Worm (Caenorhabditis elegans) whole organism, young adult: ENCODE results near the gene ctg-2.

Experiments used
- B0261.1 ChIP-seq: sonication (generic microtip); optimal IDR thresholded peaks from 2 replicates; lab custom pipeline; 2016; ENCODE audit warnings: mild to moderate bottlenecking, missing genetic modification characterization, moderate library complexity, missing compliant biosample characterization
- C06A6.2 ChIP-seq: fragments of 200-800 bp; sonication (Bioruptor generic); conservative IDR thresholded peaks from 2 replicates; pipeline ENCODE4 v1.3.6; 2022; ENCODE audit warnings: missing genetic modification characterization, missing compliant biosample characterization
- C17E4.6 ChIP-seq: fragments of 200-800 bp; sonication (Bioruptor generic); IDR thresholded peaks from 2 replicates; pipeline ENCODE4 v1.3.6; 2022; ENCODE audit warnings: missing genetic modification reagents, missing genetic modification characterization, missing compliant biosample characterization
- F57C9.4 ChIP-seq: sonication (generic microtip); optimal IDR thresholded peaks from 2 replicates; lab custom pipeline; 2017; ENCODE audit warnings: mild to moderate bottlenecking, missing genetic modification characterization, missing compliant biosample characterization
- K12H6.12 ChIP-seq: fragments of 200-800 bp; sonication (Bioruptor generic); optimal IDR thresholded peaks from 2 replicates; lab custom pipeline; 2018; ENCODE audit warnings: mild to moderate bottlenecking, missing genetic modification characterization, missing compliant biosample characterization
- Y79H2A.3 ChIP-seq: fragments of 200-800 bp; sonication (Bioruptor generic); conservative IDR thresholded peaks from 2 replicates; pipeline ENCODE4 v1.3.6; 2022; ENCODE audit warnings: missing genetic modification reagents, missing genetic modification characterization, missing compliant biosample characterization
- ama-1 ChIP-seq, 3 experiments: fragments of 150-350 bp in 1 of 3; sonication (generic microtip) in 2 of 3; optimal IDR thresholded peaks; 2 replicates each; lab custom pipeline; 2014 to 2018; ENCODE audit warnings: missing biosample characterization in 2 of 3, missing genetic modification characterization in 2 of 3, missing genetic modification reagents in 2 of 3
- athp-1 ChIP-seq: sonication (generic microtip); optimal IDR thresholded peaks from 2 replicates; lab custom pipeline; 2017; ENCODE audit warnings: mild to moderate bottlenecking, missing genetic modification characterization, missing compliant biosample characterization
- cebp-1 ChIP-seq, 2 experiments: fragments of 200-800 bp in 1 of 2; sonication (Bioruptor generic) in 1 of 2; sonication (generic microtip) in 1 of 2; IDR thresholded peaks in 1 of 2; optimal IDR thresholded peaks in 1 of 2; 2 replicates each; pipeline versions ENCODE4 v1.3.6 to Lab custom; 2017 to 2022; ENCODE audit warnings: missing compliant biosample characterization in 2 of 2, missing genetic modification characterization in 2 of 2, mild to moderate bottlenecking in 1 of 2, missing genetic modification reagents in 1 of 2, moderate library complexity in 1 of 2
- cebp-2 ChIP-seq: fragments of 200-800 bp; sonication (Bioruptor generic); IDR thresholded peaks from 2 replicates; pipeline ENCODE4 v1.3.6; 2022; ENCODE audit warnings: missing genetic modification characterization, missing compliant biosample characterization
- dpl-1 ChIP-seq: fragments of 150-350 bp; optimal IDR thresholded peaks from 2 replicates; lab custom pipeline; 2014; ENCODE audit warnings: missing biosample characterization, missing genetic modification reagents, missing genetic modification characterization
- egrh-3 ChIP-seq: fragments of 200-800 bp; sonication (Bioruptor generic); IDR thresholded peaks from 2 replicates; pipeline ENCODE4 v1.3.6; 2022; ENCODE audit warnings: missing genetic modification reagents, missing genetic modification characterization, missing compliant biosample characterization
- hlh-12 ChIP-seq: sonication (generic microtip); optimal IDR thresholded peaks from 2 replicates; lab custom pipeline; 2016; ENCODE audit warnings: missing genetic modification characterization, missing compliant biosample characterization
- hlh-26 ChIP-seq: fragments of 200-800 bp; sonication (Bioruptor generic); conservative IDR thresholded peaks from 2 replicates; pipeline ENCODE4 v1.3.6; 2022; ENCODE audit warnings: missing genetic modification reagents, missing genetic modification characterization, missing compliant biosample characterization
- hmg-1.2 ChIP-seq: fragments of 200-800 bp; sonication (Bioruptor generic); IDR thresholded peaks from 2 replicates; pipeline ENCODE4 v1.3.6; 2022; ENCODE audit warnings: missing genetic modification reagents, missing genetic modification characterization, missing compliant biosample characterization
- hmg-20 ChIP-seq: fragments of 200-800 bp; sonication (Bioruptor generic); IDR thresholded peaks from 2 replicates; pipeline ENCODE4 v1.3.6; 2022; ENCODE audit warnings: missing genetic modification reagents, missing genetic modification characterization, missing compliant biosample characterization
- hrde-1 ChIP-seq: sonication (generic microtip); optimal IDR thresholded peaks from 2 replicates; lab custom pipeline; 2016; ENCODE audit warnings: missing genetic modification characterization, mild to moderate bottlenecking, missing compliant biosample characterization, moderate library complexity, missing genotype, missing genetic modification reagents, borderline replicate concordance
- lin-54 ChIP-seq: fragments of 200-800 bp; sonication (Bioruptor generic); optimal IDR thresholded peaks from 2 replicates; lab custom pipeline; 2018; ENCODE audit warnings: mild to moderate bottlenecking, missing genetic modification characterization, missing compliant biosample characterization
- lsy-27 ChIP-seq: sonication (generic microtip); optimal IDR thresholded peaks from 2 replicates; lab custom pipeline; 2017; ENCODE audit warnings: missing genetic modification characterization, mild to moderate bottlenecking, missing compliant biosample characterization, antibody characterized with exemption, missing genotype, borderline replicate concordance; ENCODE audit not compliant: insufficient read depth
- madf-10 ChIP-seq: sonication (generic microtip); optimal IDR thresholded peaks from 2 replicates; lab custom pipeline; 2016; ENCODE audit warnings: mild to moderate bottlenecking, missing genetic modification characterization, missing compliant biosample characterization
- madf-3 ChIP-seq: fragments of 200-800 bp; sonication (Bioruptor generic); IDR thresholded peaks from 2 replicates; pipeline ENCODE4 v1.3.6; 2022; ENCODE audit warnings: missing genetic modification reagents, missing genetic modification characterization, missing compliant biosample characterization
- madf-6 ChIP-seq: fragments of 200-800 bp; sonication (Bioruptor generic); IDR thresholded peaks from 2 replicates; pipeline ENCODE4 v1.3.6; 2022; ENCODE audit warnings: missing genetic modification reagents, missing genetic modification characterization, missing compliant biosample characterization
- mcd-1 ChIP-seq: fragments of 200-800 bp; sonication (Bioruptor generic); IDR thresholded peaks from 2 replicates; pipeline ENCODE4 v1.3.6; 2022; ENCODE audit warnings: missing genetic modification reagents, missing genetic modification characterization, missing compliant biosample characterization
- rcor-1 ChIP-seq: fragments of 200-800 bp; sonication (Bioruptor generic); IDR thresholded peaks from 2 replicates; pipeline ENCODE4 v1.3.6; 2022; ENCODE audit warnings: missing genetic modification reagents, missing genetic modification characterization, missing compliant biosample characterization
- rec-8 ChIP-seq, 2 experiments: sonication (generic microtip); optimal IDR thresholded peaks; 2 replicates each; lab custom pipeline; 2016; ENCODE audit warnings: mild to moderate bottlenecking in 2 of 2, missing genetic modification characterization in 2 of 2, missing genetic modification reagents in 2 of 2, missing genotype in 2 of 2, missing biosample characterization in 1 of 2, missing compliant biosample characterization in 1 of 2, moderate library complexity in 1 of 2
- repo-1 ChIP-seq: sonication (generic microtip); optimal IDR thresholded peaks from 2 replicates; lab custom pipeline; 2017; ENCODE audit warnings: mild to moderate bottlenecking, missing genetic modification characterization, missing compliant biosample characterization
- rpc-1 ChIP-seq, 2 experiments: fragments of 150-350 bp in 1 of 2; sonication (generic microtip) in 1 of 2; optimal IDR thresholded peaks; 2 replicates each; lab custom pipeline; 2014 to 2018; ENCODE audit warnings: missing biosample characterization in 1 of 2, missing genetic modification characterization in 1 of 2, missing genetic modification reagents in 1 of 2, missing genotype in 1 of 2
- snpc-3.4 ChIP-seq: sonication (generic microtip); optimal IDR thresholded peaks from 2 replicates; lab custom pipeline; 2017; ENCODE audit warnings: missing genetic modification characterization, mild to moderate bottlenecking, missing compliant biosample characterization, antibody characterized with exemption, moderate library complexity, missing genotype, missing genetic modification reagents
- somi-1 ChIP-seq: fragments of 200-800 bp; sonication (Bioruptor generic); optimal IDR thresholded peaks from 2 replicates; lab custom pipeline; 2018; ENCODE audit warnings: mild to moderate bottlenecking, missing genetic modification characterization, missing compliant biosample characterization
- tlf-1 ChIP-seq: fragments of 200-800 bp; sonication (Bioruptor generic); optimal IDR thresholded peaks from 2 replicates; lab custom pipeline; 2018; ENCODE audit warnings: mild to moderate bottlenecking, missing genetic modification characterization, missing compliant biosample characterization
- xnd-1 ChIP-seq: sonication (generic microtip); optimal IDR thresholded peaks from 2 replicates; lab custom pipeline; 2016; ENCODE audit warnings: missing genotype, missing genetic modification reagents, missing genetic modification characterization, missing compliant biosample characterization
- zim-3 ChIP-seq: sonication (generic microtip); optimal IDR thresholded peaks from 2 replicates; lab custom pipeline; 2017; ENCODE audit warnings: mild to moderate bottlenecking, missing genetic modification characterization, moderate library complexity, missing compliant biosample characterization
- ztf-28 ChIP-seq: fragments of 200-800 bp; sonication (Bioruptor generic); IDR thresholded peaks from 2 replicates; pipeline ENCODE4 v1.3.6; 2022; ENCODE audit warnings: missing genetic modification reagents, missing genetic modification characterization, missing compliant biosample characterization
- ztf-3 ChIP-seq: fragments of 200-800 bp; sonication (Bioruptor generic); optimal IDR thresholded peaks from 2 replicates; lab custom pipeline; 2018; ENCODE audit warnings: mild to moderate bottlenecking, missing genetic modification characterization, missing compliant biosample characterization

ctg-2 gene

DNA sequence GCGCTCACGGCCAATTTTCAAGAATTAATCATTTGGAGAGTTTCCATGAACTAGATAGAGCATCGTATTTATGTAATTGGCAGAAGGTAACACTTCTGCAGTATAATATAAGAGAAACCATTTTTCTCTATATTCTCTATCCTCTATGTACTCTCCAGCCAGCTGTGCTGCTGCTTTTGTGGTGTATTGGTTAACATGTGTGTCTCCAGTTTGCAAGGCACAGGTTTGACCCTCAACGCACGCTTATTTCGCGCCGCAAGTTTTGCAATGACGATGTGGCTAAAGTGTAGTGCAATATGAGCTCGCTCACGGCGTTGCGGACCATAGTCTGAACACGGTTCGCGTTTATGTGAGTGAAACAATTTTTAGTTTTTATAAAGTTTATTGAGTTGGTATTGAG lies 32.1 kb downstream of the ctg-2 start (continued):
- TF ChIP-seq rec-8 (tag; optimal IDR thresholded peaks at IDR 0.05; lab: Kevin White, UChicago) (peak; percentile 48 to 93), somi-1 (GFP tag; lab: Kevin White, UChicago) (peak; percentile 70), rcor-1 (GFP tag; lab: Robert Waterston, UW) (0 out of 2 replicates have a peak, but pooled peaks have one; percentile 41), cebp-2 (GFP tag; lab: Robert Waterston, UW) (peak; percentile 98), hmg-20 (GFP tag; lab: Robert Waterston, UW) (peak; percentile 72), lsy-27 (tag; lab: Kevin White, UChicago) (peak; percentile 23), zim-3 (tag; lab: Kevin White, UChicago) (no peak), hlh-12 (tag; lab: Kevin White, UChicago) (peak; percentile 83)
- TF ChIP-seq, all 124 proteins: peak for 77

DNA sequence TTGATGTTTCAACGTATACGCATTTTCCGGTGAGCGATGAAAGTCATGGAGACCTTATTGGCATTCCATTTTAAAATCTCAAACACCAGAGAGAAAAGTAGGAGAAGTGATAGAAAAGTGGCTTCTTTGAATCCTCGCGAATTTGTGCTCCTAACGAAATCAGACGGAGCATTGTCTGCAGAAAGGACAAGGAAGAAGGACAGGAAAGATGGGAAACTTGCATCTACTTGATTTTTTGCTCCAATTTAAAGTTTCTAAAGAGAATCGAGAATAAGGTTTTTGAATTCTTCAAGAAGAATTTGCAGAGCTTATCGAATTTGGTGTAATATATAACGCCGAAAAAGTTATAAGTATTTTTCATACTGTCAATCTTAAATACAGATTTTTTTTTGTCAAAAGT lies 36.2 kb downstream of the ctg-2 start:
- TF ChIP-seq hmg-20 (GFP tag; lab: Robert Waterston, UW) (no peak), hmg-1.2 (GFP tag; lab: Robert Waterston, UW) (no peak), dpl-1 (no peak), hlh-26 (no peak), ama-1 (optimal IDR thresholded peaks at IDR 0.05; lab: Kevin White, UChicago) (no peak), ama-1 (GFP tag; optimal IDR thresholded peaks at IDR 0.05; lab: Kevin White, UChicago) (no peak), rcor-1 (GFP tag; lab: Robert Waterston, UW) (no peak)

- TF ChIP-seq C06A6.2 (GFP tag; lab: Robert Waterston, UW): no peak
- no peak for TF ChIP-seq madf-10 (tag; lab: Kevin White, UChicago)
- TF ChIP-seq athp-1: no peak
- TF ChIP-seq egrh-3 (GFP tag; lab: Robert Waterston, UW): no peak
- TF ChIP-seq tlf-1 (GFP tag; lab: Kevin White, UChicago): no peak
- no peak for TF ChIP-seq ztf-3
- TF ChIP-seq mcd-1 (GFP tag; lab: Robert Waterston, UW): no peak
- no peak for TF ChIP-seq F57C9.4
- no peak for TF ChIP-seq xnd-1 (tag; lab: Kevin White, UChicago)
- TF ChIP-seq madf-6 (GFP tag; lab: Robert Waterston, UW): no peak
- TF ChIP-seq repo-1 (tag; lab: Kevin White, UChicago): no peak
- no peak for TF ChIP-seq rpc-1 (optimal IDR thresholded peaks at IDR 0.05; lab: Kevin White, UChicago)
- TF ChIP-seq rpc-1 (tag; optimal IDR thresholded peaks at IDR 0.05; lab: Kevin White, UChicago): no peak
- TF ChIP-seq K12H6.12 (tag; lab: Kevin White, UChicago): no peak
- no peak for TF ChIP-seq C17E4.6
- TF ChIP-seq hrde-1 (tag; lab: Kevin White, UChicago): no peak
Observed at ce11 chrII:8554568-8554967, 39.7 kb downstream of the ctg-2 start.

DNA sequence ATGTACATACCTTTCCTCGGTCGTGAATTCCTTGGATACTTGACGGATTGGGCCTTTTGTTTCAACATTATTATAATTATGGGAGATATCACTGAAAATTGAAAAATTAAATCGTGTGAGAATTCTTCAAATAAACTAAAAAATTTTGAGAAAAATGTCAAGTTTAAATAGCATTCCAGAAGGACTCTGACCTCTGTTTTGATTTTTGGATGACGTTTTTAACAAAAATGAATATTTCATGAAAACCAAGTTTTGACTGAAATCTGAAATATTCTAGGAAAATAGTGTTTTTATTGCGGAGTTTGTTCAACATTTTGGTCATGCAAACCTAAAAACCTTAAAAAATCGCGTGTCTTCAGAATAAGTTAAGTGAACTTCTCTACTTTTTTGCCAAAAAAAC lies 41.3 kb downstream of the ctg-2 start, which contains the start of gene glb-27:
TSS of gene glb-27 (minus strand) at position 101 of the 400 bp plus-strand sequence.
- TF ChIP-seq Y79H2A.3 (GFP tag; lab: Robert Waterston, UW) (no peak), hlh-12 (tag; lab: Kevin White, UChicago) (no peak), lin-54 (no peak), ztf-28 (GFP tag; lab: Robert Waterston, UW) (no peak), snpc-3.4 (no peak), B0261.1 (tag; lab: Kevin White, UChicago) (no peak), cebp-1 (GFP tag; IDR thresholded peaks at IDR 0.05; lab: Robert Waterston, UW) (no peak), cebp-1 (tag; optimal IDR thresholded peaks at IDR 0.05; lab: Kevin White, UChicago) (no peak), madf-3 (GFP tag; lab: Robert Waterston, UW) (no peak)
